Worm (Caenorhabditis elegans): ENCODE measurements around the gene K09B3.1.

DNA sequence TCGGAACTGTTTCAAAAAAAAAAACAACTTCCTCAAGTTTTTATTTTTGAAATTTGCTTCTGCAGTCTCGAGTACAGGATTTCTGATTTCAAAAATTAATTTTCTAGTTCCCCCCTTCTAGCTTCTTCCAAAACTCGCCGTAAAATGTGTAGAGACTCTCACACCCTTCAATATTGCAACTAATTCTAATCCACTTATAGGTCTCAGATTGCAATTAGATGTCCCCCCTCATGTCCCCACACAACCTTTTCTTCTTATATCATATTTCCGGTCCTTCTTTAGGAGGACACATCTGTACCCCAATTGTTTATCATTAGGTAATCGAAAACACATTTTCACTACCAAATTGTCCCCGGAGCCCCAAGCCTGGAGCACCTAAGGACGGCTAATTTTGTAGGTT lies 45.9 kb downstream of the K09B3.1 start:
- TF ChIP-seq him-1 (tag; optimal IDR thresholded peaks at IDR 0.05) (no peak), W03F9.2 (tag; optimal IDR thresholded peaks at IDR 0.05) (no peak)
